Fruit fly (Drosophila melanogaster): ENCODE results near the gene jar.

The jar gene

DNA sequence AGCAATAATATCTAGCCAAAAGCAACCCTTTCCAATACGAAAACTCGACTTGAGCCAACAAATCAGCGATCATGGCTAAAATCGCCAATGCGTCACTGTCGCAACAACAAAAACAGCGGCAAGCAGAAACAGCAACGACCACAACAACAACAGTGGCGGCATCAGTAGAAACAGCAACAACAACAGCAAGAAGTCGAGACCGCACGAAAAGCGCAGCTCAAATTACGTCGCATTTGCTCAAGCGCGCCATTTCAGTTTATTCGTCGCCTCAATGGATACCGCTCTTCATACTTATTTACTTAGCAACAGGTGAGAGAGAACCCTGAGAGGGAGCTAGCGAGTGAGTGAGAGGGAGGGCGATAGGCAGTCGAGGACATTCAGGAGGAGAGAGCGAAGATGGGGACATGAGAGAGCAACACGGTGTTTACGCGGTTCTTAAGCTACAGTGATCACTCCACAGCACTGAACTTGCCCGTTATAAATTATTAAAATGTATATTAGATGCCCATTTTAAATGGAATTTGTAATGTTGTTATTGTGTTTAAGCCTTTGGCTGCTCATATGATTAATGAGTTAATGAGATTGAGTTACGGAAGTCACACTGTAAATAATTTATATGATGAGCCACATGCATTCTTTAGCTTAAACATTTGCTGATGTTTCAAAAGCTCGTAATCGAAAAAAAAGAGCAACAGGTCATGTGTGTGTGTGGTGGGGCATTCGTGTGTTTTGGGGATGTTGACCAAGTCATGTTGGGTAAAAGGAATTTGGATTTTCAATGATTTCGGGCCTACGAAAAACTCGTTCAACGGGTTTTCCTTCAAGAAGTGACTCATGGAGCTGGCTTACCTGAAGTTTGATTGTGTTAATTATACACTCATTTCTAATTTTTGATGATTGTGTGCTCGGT, 24.8 kb upstream of the jar start (continued):
- TF ChIP-seq slou (GFP tag; optimal IDR thresholded peaks at IDR 0.05) (peak; percentile 41), tx (GFP tag; optimal IDR thresholded peaks at IDR 0.05) (peak; percentile 42)

DNA sequence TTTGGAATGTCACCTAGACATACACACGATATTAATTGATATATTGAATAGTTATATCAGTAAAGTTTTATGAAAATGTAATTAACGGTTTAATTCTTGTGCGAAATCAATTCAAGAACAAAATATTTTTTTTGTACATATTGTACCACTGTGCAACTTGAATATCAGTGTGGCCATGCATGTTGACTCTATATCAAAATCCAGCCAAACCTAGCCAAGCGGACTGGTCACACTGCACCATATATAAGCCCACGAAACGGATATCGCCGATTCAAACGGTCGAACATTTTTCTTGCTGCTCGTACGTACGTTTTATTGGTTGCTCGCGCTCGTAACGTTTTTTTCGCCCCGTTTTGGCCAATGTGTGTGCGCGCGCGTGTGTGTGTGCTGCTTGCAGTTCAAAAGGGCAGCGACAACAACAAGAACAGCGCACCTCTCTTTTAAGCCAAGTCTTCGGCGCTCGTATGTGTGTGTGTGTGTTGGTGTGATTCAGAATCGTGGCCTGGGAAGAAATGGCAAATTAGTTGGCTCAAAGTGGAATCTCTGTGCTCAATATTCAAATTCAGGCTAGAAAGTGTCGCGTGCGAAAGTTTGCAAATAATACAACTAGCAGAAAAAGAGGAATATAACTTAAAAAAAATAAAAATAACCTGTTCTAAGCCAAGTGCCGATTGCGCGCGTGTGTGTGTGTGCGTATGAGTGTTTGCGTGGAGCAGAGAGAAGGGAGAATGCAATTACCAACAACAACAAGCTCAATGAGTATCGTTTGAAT, 23.9 kb upstream of the jar start, which contains the start of gene crb:
TSS of gene crb (plus strand) at position 295 of the 772 bp plus-strand sequence.
- no peak for TF ChIP-seq yki (optimal IDR thresholded peaks at IDR 0.05)
- TF ChIP-seq Ptx1 (GFP tag; IDR thresholded peaks at IDR 0.05): peak; percentile 50
- no peak for TF ChIP-seq CG1529 (GFP tag; optimal IDR thresholded peaks at IDR 0.05)
- peak; percentile 54 for TF ChIP-seq Antp (GFP tag; optimal IDR thresholded peaks at IDR 0.05)
- TF ChIP-seq row (GFP tag; IDR thresholded peaks at IDR 0.05): peak; percentile 86
- peak; percentile 18 for TF ChIP-seq org-1 (GFP tag; optimal IDR thresholded peaks at IDR 0.05)
- no peak for TF ChIP-seq CG10565 (GFP tag; optimal IDR thresholded peaks at IDR 0.05)
- no peak for TF ChIP-seq CG10274 (GFP tag; optimal IDR thresholded peaks at IDR 0.05)
- peak; percentile 22 for TF ChIP-seq bcd (GFP tag; optimal IDR thresholded peaks at IDR 0.05)
- TF ChIP-seq CG6791 (GFP tag; IDR thresholded peaks at IDR 0.05; ENCODE audit: partially characterized antibody): peak; percentile 80
- no peak for TF ChIP-seq CG7357 (GFP tag; IDR thresholded peaks at IDR 0.05)
- TF ChIP-seq Atf3 (GFP tag; optimal IDR thresholded peaks at IDR 0.05): peak; percentile 25
- 0 out of 2 replicates have a peak, but pooled peaks have one; percentile 25 for TF ChIP-seq CG10321 (GFP tag; IDR thresholded peaks at IDR 0.05)
- TF ChIP-seq Dp (GFP tag; optimal IDR thresholded peaks at IDR 0.05): peak; percentile 77
- no peak for TF ChIP-seq Ssrp (tag; optimal IDR thresholded peaks at IDR 0.05)
- peak; percentile 8 for TF ChIP-seq fu2 (GFP tag; optimal IDR thresholded peaks at IDR 0.05)
- TF ChIP-seq CG7786 (GFP tag; optimal IDR thresholded peaks at IDR 0.05): no peak
- TF ChIP-seq klu (GFP tag; IDR thresholded peaks at IDR 0.05): no peak
- TF ChIP-seq ERR (GFP tag; optimal IDR thresholded peaks at IDR 0.05): peak; percentile 35
- TF ChIP-seq CG34224 (GFP tag; IDR thresholded peaks at IDR 0.05; ENCODE audit: partially characterized antibody): peak; percentile 64; the same call in 2 of the 3 replicates
- TF ChIP-seq CG8478 (optimal IDR thresholded peaks at IDR 0.05): no peak
- peak; percentile 34 for TF ChIP-seq shn (GFP tag; optimal IDR thresholded peaks at IDR 0.05)
- TF ChIP-seq al (GFP tag; IDR thresholded peaks at IDR 0.05): no peak
- TF ChIP-seq Max (GFP tag; optimal IDR thresholded peaks at IDR 0.05): peak; percentile 43
- TF ChIP-seq CG10462 (GFP tag; optimal IDR thresholded peaks at IDR 0.05): peak; percentile 0
- TF ChIP-seq Sox102F (GFP tag; optimal IDR thresholded peaks at IDR 0.05): peak; percentile 1
- TF ChIP-seq CG13287 (GFP tag; IDR thresholded peaks at IDR 0.05; ENCODE audit: partially characterized antibody): peak; percentile 63
- TF ChIP-seq CG14050 (GFP tag; IDR thresholded peaks at IDR 0.05): 0 out of 3 replicates have a peak, but pooled peaks have one; percentile 24
- TF ChIP-seq CG9437 (GFP tag; optimal IDR thresholded peaks at IDR 0.05): peak; percentile 36
- no peak for TF ChIP-seq aop (GFP tag; IDR thresholded peaks at IDR 0.05)
- peak; percentile 46 to 64 for TF ChIP-seq dpn (GFP tag; optimal IDR thresholded peaks at IDR 0.05)
- peak; percentile 87 for TF ChIP-seq pzg (GFP tag; optimal IDR thresholded peaks at IDR 0.05)
- TF ChIP-seq gt (GFP tag; IDR thresholded peaks at IDR 0.05): no peak
- peak; percentile 43 for TF ChIP-seq mam (GFP tag; optimal IDR thresholded peaks at IDR 0.05)
- TF ChIP-seq CG16813 (GFP tag; IDR thresholded peaks at IDR 0.05; ENCODE audit: partially characterized antibody): peak; percentile 51
- no peak for TF ChIP-seq Doc3 (GFP tag; IDR thresholded peaks at IDR 0.05; ENCODE audit: partially characterized antibody)
- peak; percentile 80 for TF ChIP-seq rib (GFP tag; IDR thresholded peaks at IDR 0.05)
- peak; percentile 56 for TF ChIP-seq sd (tag; optimal IDR thresholded peaks at IDR 0.05)
- TF ChIP-seq caup (GFP tag; optimal IDR thresholded peaks at IDR 0.05; ENCODE audit: severe bottlenecking): peak; percentile 67
- TF ChIP-seq CG12659 (GFP tag; optimal IDR thresholded peaks at IDR 0.05): peak; percentile 65
- TF ChIP-seq Mes4 (GFP tag; optimal IDR thresholded peaks at IDR 0.05): peak; percentile 45
- peak; percentile 36 for TF ChIP-seq Hr3 (GFP tag; optimal IDR thresholded peaks at IDR 0.05)
- peak; percentile 48; the same call in 1 of the 2 replicates for TF ChIP-seq ttk (GFP tag; IDR thresholded peaks at IDR 0.05)
- TF ChIP-seq z (GFP tag; IDR thresholded peaks at IDR 0.05): no peak

Data from whole organism, embryonic.